Worm (Caenorhabditis elegans) whole organism, L2 larva: ENCODE data around the gene eif-3.K.

Experiments
- Y55F3AM.14 ChIP-seq: fragments of 200-800 bp; sonication (Bioruptor generic); optimal IDR thresholded peaks from 2 replicates; lab custom pipeline; 2018; ENCODE audit warnings: mild to moderate bottlenecking, missing genetic modification characterization, missing compliant biosample characterization
- ZK546.5 ChIP-seq: sonication (generic microtip); optimal IDR thresholded peaks from 2 replicates; lab custom pipeline; 2017; ENCODE audit warnings: missing biosample characterization, missing genetic modification characterization
- aly-2 ChIP-seq: fragments of 150-350 bp; optimal IDR thresholded peaks from 2 replicates; lab custom pipeline; 2014; ENCODE audit warnings: missing biosample characterization, missing genetic modification characterization
- ceh-82 ChIP-seq: fragments of 150-350 bp; optimal IDR thresholded peaks from 2 replicates; lab custom pipeline; 2014; ENCODE audit warnings: missing biosample characterization, missing genetic modification characterization
- elt-3 ChIP-seq: sonication (generic microtip); optimal IDR thresholded peaks from 2 replicates; lab custom pipeline; 2017; ENCODE audit warnings: missing biosample characterization, missing genetic modification characterization
- nhr-6 ChIP-seq: fragments of 150-350 bp; optimal IDR thresholded peaks from 2 replicates; lab custom pipeline; 2014; ENCODE audit warnings: missing biosample characterization, missing genetic modification characterization
- snpc-4 ChIP-seq: fragments of 150-350 bp; optimal IDR thresholded peaks from 2 replicates; lab custom pipeline; 2014; ENCODE audit warnings: missing biosample characterization, missing genetic modification characterization
- unc-62 ChIP-seq: fragments of 150-350 bp; optimal IDR thresholded peaks from 2 replicates; lab custom pipeline; 2014; ENCODE audit warnings: missing biosample characterization, missing genetic modification reagents, missing genetic modification characterization

Gene eif-3.K

ce11 chrV:13004374-13004773 is 50.6 kb downstream of the eif-3.K start:
- no peak for TF ChIP-seq ZK546.5 (tag; lab: Kevin White, UChicago)
- no peak for TF ChIP-seq nhr-6 (tag; lab: Kevin White, UChicago)
- TF ChIP-seq unc-62 (GFP tag; lab: Kevin White, UChicago): no peak
- no peak for TF ChIP-seq elt-3 (tag; lab: Kevin White, UChicago)
- no peak for TF ChIP-seq Y55F3AM.14 (GFP tag; lab: Kevin White, UChicago)
- TF ChIP-seq ceh-82 (tag; lab: Kevin White, UChicago): no peak
- no peak for TF ChIP-seq aly-2
- TF ChIP-seq snpc-4: no peak
